Fruit fly (Drosophila melanogaster) whole organism, embryonic: ENCODE data around the gene CG43998.

Experiments
- Asciz ChIP-seq: fragments of 200-800 bp; sonication (Bioruptor generic); optimal IDR thresholded peaks from 2 replicates; lab custom pipeline; 2017; ENCODE audit warnings: missing biosample characterization, mild to moderate bottlenecking, missing genetic modification characterization, missing genetic modification reagents
- Awh ChIP-seq: fragments of 200-800 bp; sonication (Bioruptor generic); IDR thresholded peaks from 2 replicates; pipeline ENCODE4, ENCODE4 v1.3.6; 2022; ENCODE audit warnings: missing biosample characterization, missing genetic modification characterization
- CG10366 ChIP-seq: fragments of 200-800 bp; sonication (Bioruptor generic); IDR thresholded peaks from 2 replicates; pipeline ENCODE4 v1.3.6; 2022; ENCODE audit warnings: missing biosample characterization, missing genetic modification characterization
- CG13296 ChIP-seq: fragments of 200-800 bp; sonication (Bioruptor generic); optimal IDR thresholded peaks from 3 replicates; lab custom pipeline; 2018; ENCODE audit warnings: missing biosample characterization, mild to moderate bottlenecking, missing genetic modification characterization
- CG13624 ChIP-seq: fragments of 200-800 bp; sonication (Bioruptor generic); optimal IDR thresholded peaks from 2 replicates; lab custom pipeline; 2016; ENCODE audit warnings: missing biosample characterization, missing genetic modification characterization
- CG1647 ChIP-seq: fragments of 200-800 bp; sonication (Bioruptor generic); optimal IDR thresholded peaks from 3 replicates; lab custom pipeline; 2016; ENCODE audit warnings: missing biosample characterization, missing genetic modification characterization
- CG17385 ChIP-seq: fragments of 200-800 bp; sonication (Bioruptor generic); optimal IDR thresholded peaks from 3 replicates; lab custom pipeline; 2018; ENCODE audit warnings: missing biosample characterization, mild to moderate bottlenecking, missing genetic modification characterization
- CG18476 ChIP-seq: fragments of 200-800 bp; sonication (Bioruptor generic); optimal IDR thresholded peaks from 2 replicates; lab custom pipeline; 2016; ENCODE audit warnings: missing biosample characterization, mild to moderate bottlenecking, missing genetic modification characterization
- CG18619 ChIP-seq: fragments of 200-800 bp; sonication (Bioruptor generic); optimal IDR thresholded peaks from 3 replicates; lab custom pipeline; 2017; ENCODE audit warnings: missing biosample characterization, mild to moderate bottlenecking, missing genetic modification characterization
- CG2889 ChIP-seq: fragments of 200-800 bp; sonication (Bioruptor generic); IDR thresholded peaks from 3 replicates; pipeline ENCODE4 v1.3.6; 2022; ENCODE audit warnings: missing biosample characterization, missing genetic modification characterization
- CG31441 ChIP-seq: fragments of 200-800 bp; sonication (Bioruptor generic); IDR thresholded peaks from 2 replicates; pipeline ENCODE4 v1.3.6; 2022; ENCODE audit warnings: missing biosample characterization, missing genetic modification characterization
- CG4730 ChIP-seq: fragments of 200-800 bp; sonication (Bioruptor generic); IDR thresholded peaks from 2 replicates; pipeline ENCODE4 v1.3.6; 2022; ENCODE audit warnings: missing biosample characterization, missing genetic modification characterization
- CG5245 ChIP-seq: fragments of 200-800 bp; sonication (Bioruptor generic); optimal IDR thresholded peaks from 3 replicates; lab custom pipeline; 2016; ENCODE audit warnings: missing biosample characterization, missing genetic modification characterization
- CG5953 ChIP-seq: fragments of 200-800 bp; sonication (Bioruptor generic); IDR thresholded peaks from 2 replicates; pipeline ENCODE4 v1.3.6; 2022; ENCODE audit warnings: missing biosample characterization, missing genetic modification characterization
- CG6654 ChIP-seq: fragments of 200-800 bp; sonication (Bioruptor generic); optimal IDR thresholded peaks from 2 replicates; lab custom pipeline; 2017; ENCODE audit warnings: missing biosample characterization, mild to moderate bottlenecking, missing genetic modification characterization
- CG7786 ChIP-seq: fragments of 200-800 bp; sonication (Bioruptor generic); optimal IDR thresholded peaks from 2 replicates; lab custom pipeline; 2016; ENCODE audit warnings: missing biosample characterization, missing genetic modification characterization
- CG8089 ChIP-seq: fragments of 200-800 bp; sonication (Bioruptor generic); optimal IDR thresholded peaks from 3 replicates; lab custom pipeline; 2016; ENCODE audit warnings: missing biosample characterization, missing genetic modification characterization
- CG8765 ChIP-seq: fragments of 200-800 bp; sonication (Bioruptor generic); IDR thresholded peaks from 2 replicates; pipeline ENCODE4 v1.3.6; 2022; ENCODE audit warnings: missing biosample characterization, missing genetic modification characterization
- Dp ChIP-seq: fragments of 200-800 bp; sonication (Bioruptor generic); optimal IDR thresholded peaks from 2 replicates; lab custom pipeline; 2018; ENCODE audit warnings: missing biosample characterization, mild to moderate bottlenecking, missing genetic modification characterization, moderate library complexity
- H2.0 ChIP-seq: fragments of 200-800 bp; sonication (Bioruptor generic); IDR thresholded peaks from 2 replicates; pipeline ENCODE4 v1.3.6; 2022; ENCODE audit warnings: missing biosample characterization, missing genetic modification characterization
- HHEX ChIP-seq: fragments of 200-800 bp; sonication (Bioruptor generic); optimal IDR thresholded peaks from 3 replicates; lab custom pipeline; 2017; ENCODE audit warnings: missing biosample characterization, mild to moderate bottlenecking, missing genetic modification characterization, missing genetic modification reagents
- HLH54F ChIP-seq: fragments of 200-800 bp; sonication (Bioruptor generic); optimal IDR thresholded peaks from 3 replicates; lab custom pipeline; 2016; ENCODE audit warnings: missing biosample characterization, missing genetic modification characterization
- Mrtf ChIP-seq: fragments of 200-800 bp; sonication (Bioruptor generic); IDR thresholded peaks from 3 replicates; pipeline ENCODE4 v1.3.6; 2022; ENCODE audit warnings: missing biosample characterization, missing genetic modification characterization
- Myb ChIP-seq: fragments of 200-800 bp; sonication (Bioruptor generic); optimal IDR thresholded peaks from 2 replicates; lab custom pipeline; 2016; ENCODE audit warnings: missing biosample characterization, missing genetic modification characterization
- NC2β ChIP-seq: fragments of 200-800 bp; sonication (Bioruptor generic); optimal IDR thresholded peaks from 2 replicates; lab custom pipeline; 2016; ENCODE audit warnings: missing biosample characterization, missing genetic modification characterization
- NfI ChIP-seq: fragments of 200-800 bp; sonication (Bioruptor generic); optimal IDR thresholded peaks from 3 replicates; lab custom pipeline; 2018; ENCODE audit warnings: missing biosample characterization, mild to moderate bottlenecking, missing genetic modification characterization, moderate library complexity
- PHDP ChIP-seq: fragments of 200-800 bp; sonication (Bioruptor generic); optimal IDR thresholded peaks from 3 replicates; lab custom pipeline; 2018; ENCODE audit warnings: missing biosample characterization, mild to moderate bottlenecking, missing genetic modification characterization, moderate library complexity
- Six4 ChIP-seq: fragments of 200-800 bp; sonication (Bioruptor generic); optimal IDR thresholded peaks from 2 replicates; lab custom pipeline; 2016; ENCODE audit warnings: missing biosample characterization, missing genetic modification characterization
- Tbp ChIP-seq: fragments of >200 bp; optimal IDR thresholded peaks from 2 replicates; lab custom pipeline; 2018; ENCODE audit warnings: missing biosample characterization, missing genetic modification characterization
- ash1 ChIP-seq: fragments of 200-800 bp; sonication (Bioruptor generic); optimal IDR thresholded peaks from 2 replicates; lab custom pipeline; 2018; ENCODE audit warnings: missing biosample characterization, mild to moderate bottlenecking, missing genetic modification characterization
- bbx ChIP-seq: fragments of 200-800 bp; sonication (Bioruptor generic); IDR thresholded peaks from 2 replicates; pipeline ENCODE4 v1.3.6; 2022; ENCODE audit warnings: missing biosample characterization, missing genetic modification characterization; ENCODE audit not compliant: partially characterized antibody
- bigmax ChIP-seq: fragments of 200-800 bp; sonication (Bioruptor generic); optimal IDR thresholded peaks from 2 replicates; lab custom pipeline; 2018; ENCODE audit warnings: missing biosample characterization, mild to moderate bottlenecking, missing genetic modification characterization
- chinmo ChIP-seq: fragments of 200-800 bp; sonication (Bioruptor generic); IDR thresholded peaks from 4 replicates; pipeline ENCODE4 v1.3.6; 2022; ENCODE audit warnings: missing biosample characterization, missing genetic modification characterization; ENCODE audit not compliant: partially characterized antibody
- chm ChIP-seq: fragments of 200-800 bp; sonication (Bioruptor generic); IDR thresholded peaks from 2 replicates; pipeline ENCODE4 v1.3.6; 2022; ENCODE audit warnings: missing biosample characterization, missing genetic modification characterization
- crol ChIP-seq: fragments of 200-800 bp; sonication (Bioruptor generic); IDR thresholded peaks from 2 replicates; pipeline ENCODE4 v1.3.6; 2022; ENCODE audit warnings: missing biosample characterization, missing genetic modification characterization
- da ChIP-seq: fragments of 200-800 bp; sonication (Bioruptor generic); optimal IDR thresholded peaks from 2 replicates; lab custom pipeline; 2016; ENCODE audit warnings: missing biosample characterization, missing genetic modification characterization
- eve ChIP-seq, 2 experiments: fragments of >200 bp; optimal IDR thresholded peaks; 2 replicates each; lab custom pipeline; 2017; ENCODE audit warnings: missing biosample characterization in 2 of 2, missing genetic modification characterization in 2 of 2
- hb ChIP-seq: fragments of 200-800 bp; sonication (Bioruptor generic); IDR thresholded peaks from 3 replicates; pipeline ENCODE4 v1.3.6; 2022; ENCODE audit warnings: missing biosample characterization, missing genetic modification characterization; ENCODE audit not compliant: partially characterized antibody
- hkb ChIP-seq, 2 experiments: fragments of 200-800 bp in 1 of 2; fragments of >200 bp in 1 of 2; sonication (Bioruptor generic) in 1 of 2; IDR thresholded peaks in 1 of 2; optimal IDR thresholded peaks in 1 of 2; 2 replicates each; pipeline versions ENCODE4 v1.3.6 to Lab custom; 2017 to 2022; ENCODE audit warnings: missing biosample characterization in 1 of 2, missing genetic modification characterization in 1 of 2
- maf-S ChIP-seq: fragments of 200-800 bp; sonication (Bioruptor generic); optimal IDR thresholded peaks from 2 replicates; lab custom pipeline; 2016; ENCODE audit warnings: missing biosample characterization, missing genetic modification characterization
- mld ChIP-seq: fragments of 200-800 bp; sonication (Bioruptor generic); IDR thresholded peaks from 3 replicates; pipeline ENCODE4 v1.3.6; 2022; ENCODE audit warnings: missing biosample characterization, missing genetic modification characterization; ENCODE audit not compliant: partially characterized antibody
- nerfin-1 ChIP-seq: fragments of 200-800 bp; sonication (Bioruptor generic); optimal IDR thresholded peaks from 3 replicates; lab custom pipeline; 2019; ENCODE audit warnings: missing biosample characterization, mild to moderate bottlenecking, missing genetic modification characterization, moderate library complexity
- pho ChIP-seq: fragments of 200-800 bp; sonication (Bioruptor generic); optimal IDR thresholded peaks from 2 replicates; lab custom pipeline; 2016; ENCODE audit warnings: missing biosample characterization, missing genetic modification characterization
- pum ChIP-seq: fragments of 200-800 bp; sonication (Bioruptor generic); optimal IDR thresholded peaks from 2 replicates; lab custom pipeline; 2016; ENCODE audit warnings: missing biosample characterization, missing genetic modification characterization
- sisA ChIP-seq: fragments of 200-800 bp; sonication (Bioruptor generic); IDR thresholded peaks from 2 replicates; pipeline ENCODE4 v1.3.6; 2022; ENCODE audit warnings: missing biosample characterization, missing genetic modification characterization
- sna ChIP-seq: fragments of 200-800 bp; sonication (Bioruptor generic); IDR thresholded peaks from 2 replicates; pipeline ENCODE4 v1.3.6; 2022; ENCODE audit warnings: missing biosample characterization, missing genetic modification characterization; ENCODE audit not compliant: partially characterized antibody
- wdn ChIP-seq: fragments of 200-800 bp; sonication (Bioruptor generic); IDR thresholded peaks from 2 replicates; pipeline ENCODE4 v1.3.6; 2022; ENCODE audit warnings: missing biosample characterization, missing genetic modification characterization
- zen ChIP-seq: fragments of 200-800 bp; sonication (Bioruptor generic); optimal IDR thresholded peaks from 3 replicates; lab custom pipeline; 2018; ENCODE audit warnings: missing biosample characterization, mild to moderate bottlenecking, missing genetic modification characterization, moderate library complexity

Gene CG43998

DNA sequence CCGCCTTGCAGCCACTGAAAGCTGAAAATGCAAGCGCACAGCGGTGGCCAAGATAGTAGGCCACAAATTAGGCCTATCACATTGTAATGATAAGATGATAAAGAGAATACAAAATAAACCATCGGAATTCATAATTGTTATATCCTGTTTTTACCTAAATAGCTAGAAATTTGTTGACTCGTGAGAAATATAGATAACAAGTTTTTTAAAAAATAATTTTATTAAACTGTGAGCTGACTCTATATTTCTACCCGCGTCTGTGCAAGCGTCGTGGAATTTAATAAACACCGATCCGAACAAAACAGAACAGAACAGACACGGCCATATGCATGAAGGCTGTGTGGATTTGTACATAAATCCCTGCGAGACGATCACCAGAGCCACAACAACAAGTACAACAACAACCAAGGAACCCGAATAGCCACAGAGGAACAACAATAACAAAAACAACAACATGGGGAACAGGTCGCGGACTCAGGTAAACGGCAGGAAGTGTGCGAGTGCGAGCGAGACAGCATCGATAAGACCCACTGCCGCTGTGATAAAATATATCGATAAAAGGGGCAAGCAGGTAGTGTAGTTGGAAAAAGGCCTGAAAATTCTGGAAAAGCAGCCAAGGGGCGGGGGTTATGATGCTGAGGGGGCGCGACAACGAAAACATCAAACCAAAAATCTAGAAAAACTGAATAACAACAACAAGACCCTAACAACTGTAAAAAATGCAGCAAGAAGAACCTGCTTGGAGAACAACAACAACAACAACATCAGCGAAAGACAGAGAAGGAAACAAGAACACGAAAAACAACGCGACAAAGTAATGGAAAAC lies 42.3 kb downstream of the CG43998 start (continued):
- TF ChIP-seq maf-S (GFP tag; lab: Kevin White, UChicago) (peak; percentile 61), CG5245 (peak; percentile 82), pum (GFP tag; lab: Kevin White, UChicago) (peak; percentile 80), CG18619 (GFP tag; lab: Kevin White, UChicago) (peak; percentile 71), pho (GFP tag; lab: Kevin White, UChicago) (peak; percentile 54), ash1 (GFP tag; lab: Kevin White, UChicago) (no peak), chm (GFP tag; lab: Robert Waterston, UW) (peak; percentile 59; the same call in 1 of the 2 replicates), NfI (GFP tag; lab: Kevin White, UChicago) (peak; percentile 73), Myb (GFP tag; lab: Kevin White, UChicago) (peak; percentile 3), H2.0 (GFP tag; lab: Robert Waterston, UW) (no peak; the same call in none of the 2 replicates), CG31441 (GFP tag; lab: Robert Waterston, UW) (peak; percentile 93), NC2β (GFP tag; lab: Kevin White, UChicago) (peak; percentile 74), sisA (GFP tag; lab: Robert Waterston, UW) (peak; percentile 83), mld (GFP tag; lab: Robert Waterston, UW) (no peak), sna (GFP tag; lab: Robert Waterston, UW) (no peak), HHEX (peak; percentile 74), bigmax (GFP tag; lab: Kevin White, UChicago) (no peak), wdn (GFP tag; lab: Robert Waterston, UW) (0 out of 2 replicates have a peak, but pooled peaks have one; percentile 41), Tbp (GFP tag; lab: Kevin White, UChicago) (no peak), hkb (optimal IDR thresholded peaks at IDR 0.05; lab: Kevin White, UChicago) (no peak), hkb (GFP tag; IDR thresholded peaks at IDR 0.05; lab: Robert Waterston, UW) (peak; percentile 87), CG8765 (GFP tag; lab: Robert Waterston, UW) (peak; percentile 80), CG8089 (peak; percentile 55), CG10366 (peak; percentile 71), Dp (GFP tag; lab: Kevin White, UChicago) (no peak), CG13296 (GFP tag; lab: Kevin White, UChicago) (peak; percentile 52), CG6654 (GFP tag; lab: Kevin White, UChicago) (peak; percentile 22), nerfin-1 (tag; lab: Kevin White, UChicago) (peak; percentile 91), CG2889 (GFP tag; lab: Robert Waterston, UW) (0 out of 3 replicates have a peak, but pooled peaks have one; percentile 20), CG4730 (GFP tag; lab: Robert Waterston, UW) (peak; percentile 64), HLH54F (GFP tag; lab: Kevin White, UChicago) (peak; percentile 45), Asciz (peak; percentile 84), Awh (GFP tag; lab: Robert Waterston, UW) (peak; percentile 86), CG13624 (peak; percentile 29), Six4 (peak; percentile 86), da (GFP tag; lab: Kevin White, UChicago) (no peak), zen (tag; lab: Kevin White, UChicago) (peak; percentile 95), CG7786 (GFP tag; lab: Kevin White, UChicago) (peak; percentile 65), Mrtf (GFP tag; lab: Robert Waterston, UW) (peak; percentile 78; the same call in 2 of the 3 replicates), crol (GFP tag; lab: Robert Waterston, UW) (no peak; the same call in 1 of the 2 replicates), eve (GFP tag; optimal IDR thresholded peaks at IDR 0.05; lab: Kevin White, UChicago) (peak; percentile 48 to 94), CG17385 (peak; percentile 83), PHDP (tag; lab: Kevin White, UChicago) (peak; percentile 86), hb (GFP tag; lab: Robert Waterston, UW) (no peak), bbx (GFP tag; lab: Robert Waterston, UW) (no peak), CG1647 (peak; percentile 62), chinmo (GFP tag; lab: Robert Waterston, UW) (no peak), CG5953 (no peak; the same call in 1 of the 2 replicates), CG18476 (peak; percentile 81)
